Fruit fly (Drosophila melanogaster) whole organism, embryonic: Measurements from ENCODE around the gene CG10068.

Experiments used
- Abd-B ChIP-seq: fragments of 200-800 bp; sonication (Bioruptor generic); optimal IDR thresholded peaks from 2 replicates; lab custom pipeline; 2018; ENCODE audit warnings: missing biosample characterization, mild to moderate bottlenecking, missing genetic modification characterization, moderate library complexity
- CG10274 ChIP-seq: fragments of 200-800 bp; sonication (Bioruptor generic); optimal IDR thresholded peaks from 3 replicates; lab custom pipeline; 2017; ENCODE audit warnings: missing biosample characterization, mild to moderate bottlenecking, missing genetic modification characterization
- CG10366 ChIP-seq: fragments of 200-800 bp; sonication (Bioruptor generic); IDR thresholded peaks from 2 replicates; pipeline ENCODE4 v1.3.6; 2022; ENCODE audit warnings: missing biosample characterization, missing genetic modification characterization
- CG10979 ChIP-seq: fragments of 200-800 bp; sonication (Bioruptor generic); optimal IDR thresholded peaks from 2 replicates; lab custom pipeline; 2018; ENCODE audit warnings: missing biosample characterization, mild to moderate bottlenecking, missing genetic modification characterization, moderate library complexity
- CG11093 ChIP-seq: fragments of 200-800 bp; sonication (Bioruptor generic); IDR thresholded peaks from 3 replicates; pipeline ENCODE4 v1.3.6; 2022; ENCODE audit warnings: missing biosample characterization, missing genetic modification characterization
- CG13894 ChIP-seq: fragments of 200-800 bp; sonication (Bioruptor generic); optimal IDR thresholded peaks from 3 replicates; lab custom pipeline; 2018; ENCODE audit warnings: missing biosample characterization, mild to moderate bottlenecking, missing genetic modification characterization, moderate library complexity
- CG14860 ChIP-seq: fragments of 200-800 bp; sonication (Bioruptor generic); IDR thresholded peaks from 3 replicates; pipeline ENCODE4 v1.3.6; 2022; ENCODE audit warnings: missing biosample characterization, missing genetic modification characterization; ENCODE audit not compliant: partially characterized antibody
- CG16813 ChIP-seq: fragments of 200-800 bp; sonication (Bioruptor generic); IDR thresholded peaks from 3 replicates; pipeline ENCODE4 v1.3.6; 2022; ENCODE audit warnings: missing biosample characterization, missing genetic modification characterization; ENCODE audit not compliant: partially characterized antibody
- CG1832 ChIP-seq: fragments of 200-800 bp; sonication (Bioruptor generic); optimal IDR thresholded peaks from 2 replicates; lab custom pipeline; 2017; ENCODE audit warnings: missing biosample characterization, mild to moderate bottlenecking, missing genetic modification characterization, inconsistent platforms
- CG2889 ChIP-seq: fragments of 200-800 bp; sonication (Bioruptor generic); IDR thresholded peaks from 3 replicates; pipeline ENCODE4 v1.3.6; 2022; ENCODE audit warnings: missing biosample characterization, missing genetic modification characterization
- CG30403 ChIP-seq: fragments of 200-800 bp; sonication (Bioruptor generic); optimal IDR thresholded peaks from 3 replicates; lab custom pipeline; 2016; ENCODE audit warnings: missing biosample characterization, missing genetic modification characterization
- CG31224 ChIP-seq: fragments of 200-800 bp; sonication (Bioruptor generic); IDR thresholded peaks from 2 replicates; pipeline ENCODE4 v1.3.6; 2022; ENCODE audit warnings: missing biosample characterization, missing genetic modification characterization
- CG6854 ChIP-seq: fragments of 200-800 bp; sonication (Bioruptor generic); optimal IDR thresholded peaks from 3 replicates; lab custom pipeline; 2017; ENCODE audit warnings: missing biosample characterization, mild to moderate bottlenecking, missing genetic modification characterization
- CG7372 ChIP-seq: fragments of 200-800 bp; sonication (Bioruptor generic); IDR thresholded peaks from 2 replicates; pipeline ENCODE4 v1.3.6; 2022; ENCODE audit warnings: missing biosample characterization, missing genetic modification characterization
- CG7786 ChIP-seq: fragments of 200-800 bp; sonication (Bioruptor generic); optimal IDR thresholded peaks from 2 replicates; lab custom pipeline; 2016; ENCODE audit warnings: missing biosample characterization, missing genetic modification characterization
- CG8478 ChIP-seq: fragments of >200 bp; optimal IDR thresholded peaks from 2 replicates; lab custom pipeline; 2018
- CG8944 ChIP-seq: fragments of 200-800 bp; sonication (Bioruptor generic); optimal IDR thresholded peaks from 3 replicates; lab custom pipeline; 2016; ENCODE audit warnings: missing biosample characterization, missing genetic modification characterization
- Dp ChIP-seq: fragments of 200-800 bp; sonication (Bioruptor generic); optimal IDR thresholded peaks from 2 replicates; lab custom pipeline; 2018; ENCODE audit warnings: missing biosample characterization, mild to moderate bottlenecking, missing genetic modification characterization, moderate library complexity
- H15 ChIP-seq: fragments of 200-800 bp; sonication (Bioruptor generic); IDR thresholded peaks from 3 replicates; pipeline ENCODE4 v1.3.6; 2022; ENCODE audit warnings: missing biosample characterization, missing genetic modification characterization
- HHEX ChIP-seq: fragments of 200-800 bp; sonication (Bioruptor generic); optimal IDR thresholded peaks from 3 replicates; lab custom pipeline; 2017; ENCODE audit warnings: missing biosample characterization, mild to moderate bottlenecking, missing genetic modification characterization, missing genetic modification reagents
- Hey ChIP-seq: fragments of 200-800 bp; sonication (Bioruptor generic); optimal IDR thresholded peaks from 3 replicates; lab custom pipeline; 2018; ENCODE audit warnings: missing biosample characterization, mild to moderate bottlenecking, missing genetic modification characterization
- Hmx ChIP-seq: fragments of 200-800 bp; sonication (Bioruptor generic); optimal IDR thresholded peaks from 2 replicates; lab custom pipeline; 2016; ENCODE audit warnings: missing biosample characterization, missing genetic modification characterization
- Hsf ChIP-seq: fragments of 200-800 bp; sonication (Bioruptor generic); optimal IDR thresholded peaks from 3 replicates; lab custom pipeline; 2016; ENCODE audit warnings: missing biosample characterization, missing genetic modification characterization
- Mad ChIP-seq: fragments of 200-800 bp; sonication (Bioruptor generic); optimal IDR thresholded peaks from 2 replicates; lab custom pipeline; 2016; ENCODE audit warnings: missing biosample characterization, missing genetic modification characterization
- Med ChIP-seq: fragments of 200-800 bp; sonication (Bioruptor generic); peaks from one replicate; lab custom pipeline; 2016; ENCODE audit warnings: missing biosample characterization, missing genetic modification characterization, mild to moderate bottlenecking, inconsistent platforms, moderate library complexity
- PHDP ChIP-seq: fragments of 200-800 bp; sonication (Bioruptor generic); optimal IDR thresholded peaks from 3 replicates; lab custom pipeline; 2018; ENCODE audit warnings: missing biosample characterization, mild to moderate bottlenecking, missing genetic modification characterization, moderate library complexity
- Usf ChIP-seq: fragments of 200-800 bp; sonication (Bioruptor generic); optimal IDR thresholded peaks from 2 replicates; lab custom pipeline; 2017; ENCODE audit warnings: missing genotype, missing biosample characterization, missing genetic modification characterization
- ac ChIP-seq: fragments of 200-800 bp; sonication (Bioruptor generic); optimal IDR thresholded peaks from 3 replicates; lab custom pipeline; 2017; ENCODE audit warnings: missing biosample characterization, mild to moderate bottlenecking, missing genetic modification characterization
- chif ChIP-seq, 2 experiments: fragments of 200-800 bp; sonication (Bioruptor generic); optimal IDR thresholded peaks; 3 replicates each; lab custom pipeline; 2016; ENCODE audit warnings: missing biosample characterization in 2 of 2, missing genetic modification characterization in 2 of 2
- crc ChIP-seq: fragments of 200-800 bp; sonication (Bioruptor generic); optimal IDR thresholded peaks from 2 replicates; lab custom pipeline; 2016; ENCODE audit warnings: missing biosample characterization, missing genetic modification characterization
- dan ChIP-seq: fragments of 200-800 bp; sonication (Bioruptor generic); IDR thresholded peaks from 2 replicates; pipeline ENCODE4 v1.3.6; 2022; ENCODE audit warnings: missing biosample characterization, missing genetic modification characterization
- dmrt11E ChIP-seq: fragments of 200-800 bp; sonication (Bioruptor generic); optimal IDR thresholded peaks from 3 replicates; lab custom pipeline; 2018; ENCODE audit warnings: missing biosample characterization, mild to moderate bottlenecking, missing genetic modification characterization, moderate library complexity
- fd102C ChIP-seq: fragments of 200-800 bp; sonication (Bioruptor generic); optimal IDR thresholded peaks from 2 replicates; lab custom pipeline; 2018; ENCODE audit warnings: missing biosample characterization, mild to moderate bottlenecking, missing genetic modification characterization, moderate library complexity
- fd3F ChIP-seq: fragments of 200-800 bp; sonication (Bioruptor generic); optimal IDR thresholded peaks from 2 replicates; lab custom pipeline; 2018; ENCODE audit warnings: missing biosample characterization, mild to moderate bottlenecking, missing genetic modification characterization, moderate library complexity
- grn ChIP-seq: fragments of 200-800 bp; sonication (Bioruptor generic); optimal IDR thresholded peaks from 3 replicates; lab custom pipeline; 2017; ENCODE audit warnings: missing biosample characterization, missing genetic modification characterization
- hth ChIP-seq: fragments of >200 bp; optimal IDR thresholded peaks from 2 replicates; lab custom pipeline; 2017; ENCODE audit warnings: inconsistent platforms
- maf-S ChIP-seq: fragments of 200-800 bp; sonication (Bioruptor generic); optimal IDR thresholded peaks from 2 replicates; lab custom pipeline; 2016; ENCODE audit warnings: missing biosample characterization, missing genetic modification characterization
- mirr ChIP-seq: fragments of 200-800 bp; sonication (Bioruptor generic); optimal IDR thresholded peaks from 3 replicates; lab custom pipeline; 2018; ENCODE audit warnings: missing biosample characterization, mild to moderate bottlenecking, missing genetic modification characterization
- odd ChIP-seq: fragments of 200-800 bp; sonication (Bioruptor generic); optimal IDR thresholded peaks from 2 replicates; lab custom pipeline; 2017; ENCODE audit warnings: missing biosample characterization, mild to moderate bottlenecking, missing genetic modification characterization
- p53 ChIP-seq: fragments of 200-800 bp; sonication (Bioruptor generic); optimal IDR thresholded peaks from 2 replicates; lab custom pipeline; 2016; ENCODE audit warnings: missing biosample characterization, missing genetic modification characterization
- ro ChIP-seq: fragments of 200-800 bp; sonication (Bioruptor generic); IDR thresholded peaks from 2 replicates; pipeline ENCODE4 v1.3.6; 2022; ENCODE audit warnings: missing biosample characterization, missing genetic modification characterization
- run ChIP-seq: fragments of 200-800 bp; sonication (Bioruptor generic); optimal IDR thresholded peaks from 3 replicates; lab custom pipeline; 2018; ENCODE audit warnings: missing biosample characterization, mild to moderate bottlenecking, missing genetic modification characterization
- salm ChIP-seq: fragments of 200-800 bp; sonication (Bioruptor generic); optimal IDR thresholded peaks from 2 replicates; lab custom pipeline; 2018; ENCODE audit warnings: missing biosample characterization, mild to moderate bottlenecking, missing genetic modification characterization
- sc ChIP-seq, 3 experiments: fragments of >200 bp in 2 of 3; fragments of 200-800 bp in 1 of 3; sonication (Bioruptor generic) in 1 of 3; optimal IDR thresholded peaks; 2 replicates in 2 of 3; 3 replicates in 1 of 3; lab custom pipeline; 2017; ENCODE audit warnings: mild to moderate bottlenecking in 1 of 3, missing biosample characterization in 1 of 3, missing genetic modification characterization in 1 of 3, missing genetic modification reagents in 1 of 3
- sr ChIP-seq: fragments of 200-800 bp; sonication (Bioruptor generic); IDR thresholded peaks from 3 replicates; pipeline ENCODE4 v1.3.6; 2022; ENCODE audit warnings: missing biosample characterization, missing genetic modification characterization
- stc ChIP-seq: fragments of 200-800 bp; sonication (Bioruptor generic); IDR thresholded peaks from 2 replicates; pipeline ENCODE4 v1.3.6; 2022; ENCODE audit warnings: missing biosample characterization, missing genetic modification characterization
- tna ChIP-seq: fragments of 200-800 bp; sonication (Bioruptor generic); IDR thresholded peaks from 2 replicates; pipeline ENCODE4 v1.3.6; 2022; ENCODE audit warnings: missing biosample characterization, missing genetic modification characterization; ENCODE audit not compliant: partially characterized antibody
- toy ChIP-seq: fragments of 200-800 bp; sonication (Bioruptor generic); IDR thresholded peaks from 2 replicates; pipeline ENCODE4 v1.3.6; 2022; ENCODE audit warnings: missing biosample characterization, missing genetic modification characterization
- tx ChIP-seq: fragments of 200-800 bp; sonication (Bioruptor generic); optimal IDR thresholded peaks from 2 replicates; lab custom pipeline; 2016; ENCODE audit warnings: missing biosample characterization, missing genetic modification characterization
- zf30C ChIP-seq: fragments of 200-800 bp; sonication (Bioruptor generic); optimal IDR thresholded peaks from 3 replicates; lab custom pipeline; 2018; ENCODE audit warnings: missing biosample characterization, mild to moderate bottlenecking, missing genetic modification characterization

The CG10068 gene

DNA sequence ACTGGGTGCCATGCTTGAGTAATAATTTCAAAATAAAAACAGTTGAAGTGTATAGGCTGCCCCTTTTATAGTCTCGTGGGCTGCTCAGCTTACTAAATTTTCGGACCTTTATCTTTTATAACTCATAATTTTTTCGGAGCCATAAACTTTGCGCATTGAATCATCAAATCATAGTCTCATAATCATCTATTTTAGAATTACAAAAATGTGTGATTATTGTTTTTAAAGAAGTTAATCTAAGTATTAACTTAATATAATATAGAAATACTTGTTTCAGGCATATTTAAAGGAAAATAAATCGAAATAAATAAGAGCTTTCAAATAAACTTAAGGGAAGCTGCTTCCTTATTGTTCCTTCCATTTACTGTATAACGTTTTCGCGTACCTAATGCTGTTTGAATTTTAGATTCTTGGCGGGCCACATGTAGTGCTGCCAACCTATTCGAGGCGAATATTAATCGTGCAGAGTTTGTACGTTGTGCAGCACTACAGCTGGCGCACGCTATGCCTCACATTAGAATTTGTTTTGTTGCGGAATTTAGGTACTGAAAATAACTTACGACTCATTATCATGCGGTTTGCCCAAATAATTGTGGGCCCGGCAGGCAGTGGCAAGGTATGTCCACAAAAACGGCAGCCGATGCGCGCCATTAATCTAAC lies 16.5 kb upstream of the CG10068 start, which contains the start of the genes CG14610 and CG2656 (continued):
- TF ChIP-seq mirr (peak; percentile 53), Usf (GFP tag; lab: Kevin White, UChicago) (peak; percentile 3), CG31224 (GFP tag; lab: Robert Waterston, UW) (peak; percentile 24; the same call in 1 of the 2 replicates), maf-S (GFP tag; lab: Kevin White, UChicago) (peak; percentile 87), CG16813 (GFP tag; lab: Robert Waterston, UW) (peak; percentile 50; the same call in 2 of the 3 replicates), CG8478 (no peak), CG10979 (peak; percentile 48), CG7372 (GFP tag; lab: Robert Waterston, UW) (no peak), grn (GFP tag; lab: Kevin White, UChicago) (no peak), toy (no peak), tx (GFP tag; lab: Kevin White, UChicago) (peak; percentile 81), Dp (GFP tag; lab: Kevin White, UChicago) (peak; percentile 99), CG10366 (peak; percentile 61), zf30C (no peak), sr (GFP tag; lab: Robert Waterston, UW) (peak; percentile 23; the same call in 1 of the 3 replicates), CG14860 (GFP tag; lab: Robert Waterston, UW) (no peak), crc (GFP tag; lab: Kevin White, UChicago) (peak; percentile 70), run (no peak), p53 (GFP tag; lab: Kevin White, UChicago) (peak; percentile 80), CG2889 (GFP tag; lab: Robert Waterston, UW) (no peak), Mad (GFP tag; lab: Kevin White, UChicago) (peak; percentile 88), CG13894 (tag; lab: Kevin White, UChicago) (no peak), CG1832 (no peak), dmrt11E (tag; lab: Kevin White, UChicago) (peak; percentile 37), CG6854 (GFP tag; lab: Kevin White, UChicago) (no peak), ac (no peak), sc (optimal IDR thresholded peaks at IDR 0.05; lab: Kevin White, UChicago) (no peak), sc (GFP tag; optimal IDR thresholded peaks at IDR 0.05; lab: Kevin White, UChicago) (no peak), CG8944 (GFP tag; lab: Kevin White, UChicago) (peak; percentile 89), stc (GFP tag; lab: Robert Waterston, UW) (peak; percentile 16; the same call in 1 of the 2 replicates), HHEX (no peak), Hmx (no peak), Hsf (GFP tag; lab: Kevin White, UChicago) (peak; percentile 88), Hey (no peak), tna (GFP tag; lab: Robert Waterston, UW) (peak; percentile 19; the same call in 1 of the 2 replicates), CG7786 (GFP tag; lab: Kevin White, UChicago) (peak; percentile 84), CG30403 (GFP tag; lab: Kevin White, UChicago) (peak; percentile 87), fd3F (peak; percentile 34), dan (GFP tag; lab: Robert Waterston, UW) (no peak), hth (lab: Kevin White, UChicago) (no peak), salm (tag; lab: Kevin White, UChicago) (no peak), odd (GFP tag; lab: Kevin White, UChicago) (no peak), chif (GFP tag; optimal IDR thresholded peaks at IDR 0.05; lab: Kevin White, UChicago) (peak; percentile 67 to 85), Med (peak; percentile 98), Abd-B (GFP tag; lab: Kevin White, UChicago) (peak; percentile 39), ro (no peak), CG10274 (GFP tag; lab: Kevin White, UChicago) (no peak), PHDP (peak; percentile 55), fd102C (no peak), H15 (GFP tag; lab: Robert Waterston, UW) (peak; percentile 48; the same call in 1 of the 3 replicates), CG11093 (GFP tag; lab: Robert Waterston, UW) (no peak)
